Fruit fly (Drosophila melanogaster): ENCODE results near the gene CG42680.
A peak's percentile ranks its signal among the peaks of the same experiment; 100 is the strongest.

Gene CG42680

dm6 chr2L:14599058-14599789 is 11.2 kb upstream of the CG42680 start (continued):
- TF ChIP-seq CG7987 (GFP tag; optimal IDR thresholded peaks at IDR 0.05) (no peak), eve (GFP tag; optimal IDR thresholded peaks at IDR 0.05) (peak in 1 of 2 experiments; percentile 9), BEAF-32 (GFP tag; optimal IDR thresholded peaks at IDR 0.05) (no peak), CG43689 (GFP tag; IDR thresholded peaks at IDR 0.05) (no peak), zen2 (GFP tag; IDR thresholded peaks at IDR 0.05; ENCODE audit: partially characterized antibody) (peak; percentile 77), Scr (GFP tag; IDR thresholded peaks at IDR 0.05; ENCODE audit: partially characterized antibody) (peak; percentile 76), CG6791 (GFP tag; IDR thresholded peaks at IDR 0.05; ENCODE audit: partially characterized antibody) (peak; percentile 89), CG2129 (GFP tag; IDR thresholded peaks at IDR 0.05; ENCODE audit: partially characterized antibody) (peak; percentile 21; the same call in 1 of the 2 replicates), amos (GFP tag; IDR thresholded peaks at IDR 0.05; ENCODE audit: partially characterized antibody) (peak; percentile 79), CG12769 (tag; optimal IDR thresholded peaks at IDR 0.05) (peak; percentile 63), mirr (GFP tag; optimal IDR thresholded peaks at IDR 0.05) (peak; percentile 15), CG34224 (GFP tag; IDR thresholded peaks at IDR 0.05; ENCODE audit: partially characterized antibody) (peak; percentile 75), CG32532 (GFP tag; IDR thresholded peaks at IDR 0.05) (no peak), Hr51 (GFP tag; optimal IDR thresholded peaks at IDR 0.05) (no peak), Pdp1 (GFP tag; optimal IDR thresholded peaks at IDR 0.05) (peak in 1 of 2 experiments; percentile 12), disco-r (GFP tag; optimal IDR thresholded peaks at IDR 0.05) (no peak), CG6854 (GFP tag; optimal IDR thresholded peaks at IDR 0.05) (peak; percentile 6), corto (GFP tag; optimal IDR thresholded peaks at IDR 0.05) (no peak), CG34376 (GFP tag; optimal IDR thresholded peaks at IDR 0.05) (peak; percentile 33), chm (GFP tag; IDR thresholded peaks at IDR 0.05) (peak; percentile 59; the same call in 1 of the 2 replicates), kni (GFP tag; optimal IDR thresholded peaks at IDR 0.05) (no peak), sna (GFP tag; IDR thresholded peaks at IDR 0.05; ENCODE audit: partially characterized antibody) (peak; percentile 53), CG13894 (tag; optimal IDR thresholded peaks at IDR 0.05) (peak; percentile 17), Opbp (GFP tag; IDR thresholded peaks at IDR 0.05; ENCODE audit: partially characterized antibody) (peak; percentile 88), unc-4 (GFP tag; IDR thresholded peaks at IDR 0.05; ENCODE audit: partially characterized antibody) (peak; percentile 53), Dll (GFP tag; IDR thresholded peaks at IDR 0.05; ENCODE audit: partially characterized antibody) (peak; percentile 64; the same call in 3 of the 4 replicates), pros (GFP tag; optimal IDR thresholded peaks at IDR 0.05) (peak; percentile 5), HLH4C (GFP tag; IDR thresholded peaks at IDR 0.05; ENCODE audit: partially characterized antibody) (peak; percentile 70; the same call in 2 of the 3 replicates), CG4617 (GFP tag; optimal IDR thresholded peaks at IDR 0.05; ENCODE audit: borderline replicate concordance) (no peak), seq (GFP tag; IDR thresholded peaks at IDR 0.05) (no peak), mld (GFP tag; IDR thresholded peaks at IDR 0.05; ENCODE audit: partially characterized antibody) (peak; percentile 82), hb (GFP tag; IDR thresholded peaks at IDR 0.05; ENCODE audit: partially characterized antibody) (peak; percentile 60; the same call in 1 of the 3 replicates), CG11504 (tag; optimal IDR thresholded peaks at IDR 0.05) (peak; percentile 3), vnd (GFP tag; IDR thresholded peaks at IDR 0.05; ENCODE audit: partially characterized antibody) (peak; percentile 70), otp (GFP tag; IDR thresholded peaks at IDR 0.05) (no peak), HmgZ (tag; optimal IDR thresholded peaks at IDR 0.05) (peak; percentile 35), br (optimal IDR thresholded peaks at IDR 0.05) (no peak), CG14860 (GFP tag; IDR thresholded peaks at IDR 0.05; ENCODE audit: partially characterized antibody) (peak; percentile 82; the same call in 2 of the 3 replicates), inv (GFP tag; IDR thresholded peaks at IDR 0.05; ENCODE audit: partially characterized antibody) (peak; percentile 49; the same call in 1 of the 2 replicates), CG3726 (GFP tag; IDR thresholded peaks at IDR 0.05) (no peak), sug (tag; optimal IDR thresholded peaks at IDR 0.05) (peak; percentile 38), tup (GFP tag; optimal IDR thresholded peaks at IDR 0.05) (no peak), Oli (tag; optimal IDR thresholded peaks at IDR 0.05) (no peak), CG6175 (GFP tag; IDR thresholded peaks at IDR 0.05) (no peak), knrl (GFP tag; IDR thresholded peaks at IDR 0.05; ENCODE audit: partially characterized antibody) (peak; percentile 68), tin (GFP tag; optimal IDR thresholded peaks at IDR 0.05) (no peak)
